Fruit fly (Drosophila melanogaster) whole organism, pupa: ENCODE measurements around the gene Chchd2.

Source experiments
- CG10348 ChIP-seq: fragments of 200-800 bp; sonication (Bioruptor generic); IDR thresholded peaks from 2 replicates; pipeline ENCODE4 v1.3.6; 2022; ENCODE audit warnings: missing biosample characterization, missing genetic modification characterization
- CG13204 ChIP-seq: fragments of 200-800 bp; sonication (Bioruptor generic); optimal IDR thresholded peaks from 2 replicates; lab custom pipeline; 2018; ENCODE audit warnings: missing biosample characterization, mild to moderate bottlenecking, missing genetic modification characterization, moderate library complexity
- CG14655 ChIP-seq: fragments of 200-800 bp; sonication (Bioruptor generic); optimal IDR thresholded peaks from 3 replicates; lab custom pipeline; 2017; ENCODE audit warnings: mild to moderate bottlenecking, missing biosample characterization, missing genetic modification reagents, missing genetic modification characterization
- CG15710 ChIP-seq: fragments of 200-800 bp; sonication (Bioruptor generic); optimal IDR thresholded peaks from 2 replicates; lab custom pipeline; 2018; ENCODE audit warnings: missing biosample characterization, mild to moderate bottlenecking, missing genetic modification characterization, moderate library complexity
- CG32121 ChIP-seq: fragments of 200-800 bp; sonication (Bioruptor generic); IDR thresholded peaks from 2 replicates; pipeline ENCODE4 v1.3.6; 2022; ENCODE audit warnings: missing biosample characterization, missing genetic modification characterization
- CG4496 ChIP-seq: fragments of 200-800 bp; sonication (Bioruptor generic); IDR thresholded peaks from 3 replicates; pipeline ENCODE4 v1.3.6; 2022; ENCODE audit warnings: missing biosample characterization, missing genetic modification characterization
- CG9948 ChIP-seq: fragments of 200-800 bp; sonication (Bioruptor generic); optimal IDR thresholded peaks from 2 replicates; lab custom pipeline; 2018; ENCODE audit warnings: missing biosample characterization, mild to moderate bottlenecking, missing genetic modification characterization, moderate library complexity
- EcR ChIP-seq: fragments of 200-800 bp; sonication (Bioruptor generic); optimal IDR thresholded peaks from 3 replicates; lab custom pipeline; 2019; ENCODE audit warnings: missing biosample characterization, missing genetic modification characterization, mild to moderate bottlenecking, moderate library complexity, missing genetic modification reagents
- Ets98B ChIP-seq: fragments of 200-800 bp; sonication (Bioruptor generic); IDR thresholded peaks from 2 replicates; pipeline ENCODE4 v1.3.6; 2022; ENCODE audit warnings: missing biosample characterization, missing genetic modification characterization
- Pif1A ChIP-seq: fragments of 200-800 bp; sonication (Bioruptor generic); optimal IDR thresholded peaks from 3 replicates; lab custom pipeline; 2016; ENCODE audit warnings: missing biosample characterization, missing genetic modification characterization
- Pif1B ChIP-seq: fragments of 200-800 bp; sonication (Bioruptor generic); optimal IDR thresholded peaks from 3 replicates; lab custom pipeline; 2016; ENCODE audit warnings: missing biosample characterization, missing genetic modification characterization
- Snoo ChIP-seq: fragments of 200-800 bp; sonication (Bioruptor generic); optimal IDR thresholded peaks from 3 replicates; lab custom pipeline; 2017; ENCODE audit warnings: missing biosample characterization, mild to moderate bottlenecking, missing genetic modification characterization, inconsistent platforms
- rn ChIP-seq: fragments of 200-800 bp; sonication (Bioruptor generic); IDR thresholded peaks from 2 replicates; pipeline ENCODE4 v1.3.6; 2022; ENCODE audit warnings: missing biosample characterization, missing genetic modification characterization

dm6 chrX:17122425-17123094, 26.2 kb upstream of the Chchd2 start:
- TF ChIP-seq Pif1B (GFP tag; lab: Kevin White, UChicago): no peak
- no peak for TF ChIP-seq CG13204 (GFP tag; lab: Kevin White, UChicago)
- no peak for TF ChIP-seq Snoo (tag; lab: Kevin White, UChicago)
- TF ChIP-seq CG4496: no peak
- TF ChIP-seq Ets98B (GFP tag; lab: Robert Waterston, UW): no peak
- no peak for TF ChIP-seq rn (GFP tag; lab: Robert Waterston, UW)
- TF ChIP-seq EcR (GFP tag; lab: Kevin White, UChicago): no peak
- no peak for TF ChIP-seq CG15710
- no peak for TF ChIP-seq CG10348 (GFP tag; lab: Robert Waterston, UW)
- TF ChIP-seq CG32121 (GFP tag; lab: Robert Waterston, UW): no peak
- no peak for TF ChIP-seq CG9948
- no peak for TF ChIP-seq CG14655 (GFP tag; lab: Kevin White, UChicago)
- no peak for TF ChIP-seq Pif1A (GFP tag; lab: Kevin White, UChicago)
